Fruit fly (Drosophila melanogaster) whole organism, embryonic: ENCODE results near the gene CG43895.

Experiments
- CG10147 ChIP-seq: fragments of 200-800 bp; sonication (Bioruptor generic); optimal IDR thresholded peaks from 2 replicates; lab custom pipeline; 2019; ENCODE audit warnings: missing biosample characterization, mild to moderate bottlenecking, missing genetic modification characterization, moderate library complexity
- CG11247 ChIP-seq: fragments of 200-800 bp; sonication (Bioruptor generic); IDR thresholded peaks from 2 replicates; pipeline ENCODE4 v1.3.6; 2022; ENCODE audit warnings: missing biosample characterization, missing genetic modification characterization
- CG11560 ChIP-seq: fragments of 200-800 bp; sonication (Bioruptor generic); IDR thresholded peaks from 3 replicates; pipeline ENCODE4 v1.3.6; 2022; ENCODE audit warnings: missing biosample characterization, missing genetic modification characterization
- CG17912 ChIP-seq: fragments of 200-800 bp; sonication (Bioruptor generic); optimal IDR thresholded peaks from 2 replicates; lab custom pipeline; 2018; ENCODE audit warnings: missing biosample characterization, mild to moderate bottlenecking, missing genetic modification characterization
- CG1832 ChIP-seq: fragments of 200-800 bp; sonication (Bioruptor generic); optimal IDR thresholded peaks from 2 replicates; lab custom pipeline; 2017; ENCODE audit warnings: missing biosample characterization, mild to moderate bottlenecking, missing genetic modification characterization, inconsistent platforms
- CG2120 ChIP-seq: fragments of 200-800 bp; sonication (Bioruptor generic); optimal IDR thresholded peaks from 3 replicates; lab custom pipeline; 2016; ENCODE audit warnings: missing biosample characterization, missing genetic modification characterization
- CG2889 ChIP-seq: fragments of 200-800 bp; sonication (Bioruptor generic); IDR thresholded peaks from 3 replicates; pipeline ENCODE4 v1.3.6; 2022; ENCODE audit warnings: missing biosample characterization, missing genetic modification characterization
- CG31388 ChIP-seq: fragments of 200-800 bp; sonication (Bioruptor generic); optimal IDR thresholded peaks from 2 replicates; lab custom pipeline; 2016; ENCODE audit warnings: missing biosample characterization, missing genetic modification characterization
- CG5953 ChIP-seq: fragments of 200-800 bp; sonication (Bioruptor generic); IDR thresholded peaks from 2 replicates; pipeline ENCODE4 v1.3.6; 2022; ENCODE audit warnings: missing biosample characterization, missing genetic modification characterization
- CG7372 ChIP-seq: fragments of 200-800 bp; sonication (Bioruptor generic); IDR thresholded peaks from 2 replicates; pipeline ENCODE4 v1.3.6; 2022; ENCODE audit warnings: missing biosample characterization, missing genetic modification characterization
- CG7839 ChIP-seq: fragments of 200-800 bp; sonication (Bioruptor generic); optimal IDR thresholded peaks from 3 replicates; lab custom pipeline; 2018; ENCODE audit warnings: missing biosample characterization, mild to moderate bottlenecking, missing genetic modification characterization, moderate library complexity
- Dref ChIP-seq: fragments of 200-800 bp; sonication (Bioruptor generic); IDR thresholded peaks from 2 replicates; pipeline ENCODE4 v1.3.6; 2022; ENCODE audit warnings: missing biosample characterization, missing genetic modification characterization
- Drgx ChIP-seq: fragments of 200-800 bp; sonication (Bioruptor generic); IDR thresholded peaks from 2 replicates; pipeline ENCODE4 v1.3.6; 2022; ENCODE audit warnings: missing biosample characterization, missing genetic modification characterization
- Eip74EF ChIP-seq, 2 experiments: fragments of 200-800 bp in 1 of 2; fragments of >200 bp in 1 of 2; sonication (Bioruptor generic) in 1 of 2; optimal IDR thresholded peaks; 2 replicates each; lab custom pipeline; 2017 to 2019; ENCODE audit warnings: missing biosample characterization in 2 of 2, missing genetic modification characterization in 2 of 2, mild to moderate bottlenecking in 1 of 2, moderate library complexity in 1 of 2
- Elba2 ChIP-seq: fragments of 200-800 bp; sonication (Bioruptor generic); optimal IDR thresholded peaks from 3 replicates; lab custom pipeline; 2016; ENCODE audit warnings: missing biosample characterization, missing genetic modification characterization
- Ets97D ChIP-seq: fragments of 200-800 bp; sonication (Bioruptor generic); optimal IDR thresholded peaks from 3 replicates; lab custom pipeline; 2016; ENCODE audit warnings: missing biosample characterization, missing genetic modification characterization
- HLHmδ ChIP-seq: fragments of 200-800 bp; sonication (Bioruptor generic); optimal IDR thresholded peaks from 2 replicates; lab custom pipeline; 2018; ENCODE audit warnings: missing biosample characterization, mild to moderate bottlenecking, missing genetic modification characterization, moderate library complexity
- Jarid2 ChIP-seq: fragments of 200-800 bp; sonication (Bioruptor generic); optimal IDR thresholded peaks from 3 replicates; lab custom pipeline; 2017; ENCODE audit warnings: mild to moderate bottlenecking, missing biosample characterization, missing genetic modification reagents, missing genetic modification characterization
- Med ChIP-seq: fragments of 200-800 bp; sonication (Bioruptor generic); peaks from one replicate; lab custom pipeline; 2016; ENCODE audit warnings: missing biosample characterization, missing genetic modification characterization, mild to moderate bottlenecking, inconsistent platforms, moderate library complexity
- Mrtf ChIP-seq: fragments of 200-800 bp; sonication (Bioruptor generic); IDR thresholded peaks from 3 replicates; pipeline ENCODE4 v1.3.6; 2022; ENCODE audit warnings: missing biosample characterization, missing genetic modification characterization
- Spps ChIP-seq: fragments of 200-800 bp; sonication (Bioruptor generic); optimal IDR thresholded peaks from 2 replicates; lab custom pipeline; 2018; ENCODE audit warnings: missing biosample characterization, mild to moderate bottlenecking, missing genetic modification characterization
- Stat92E ChIP-seq, 3 experiments: fragments of >200 bp in 2 of 3; fragments of 200-800 bp in 1 of 3; sonication (Bioruptor generic) in 1 of 3; optimal IDR thresholded peaks; 2 replicates each; lab custom pipeline; 2017 to 2019; ENCODE audit warnings: missing biosample characterization in 3 of 3, missing genetic modification characterization in 3 of 3, mild to moderate bottlenecking in 1 of 3, moderate library complexity in 1 of 3
- Tbp ChIP-seq: fragments of >200 bp; optimal IDR thresholded peaks from 2 replicates; lab custom pipeline; 2018; ENCODE audit warnings: missing biosample characterization, missing genetic modification characterization
- Trl ChIP-seq, 3 experiments: fragments of >200 bp in 2 of 3; fragments of 200-800 bp in 1 of 3; sonication (Bioruptor generic) in 1 of 3; optimal IDR thresholded peaks; 2 replicates in 1 of 3; 3 replicates in 2 of 3; lab custom pipeline; 2016 to 2017; ENCODE audit warnings: missing biosample characterization in 1 of 3, missing genetic modification characterization in 1 of 3
- Usf ChIP-seq: fragments of 200-800 bp; sonication (Bioruptor generic); optimal IDR thresholded peaks from 2 replicates; lab custom pipeline; 2017; ENCODE audit warnings: missing genotype, missing biosample characterization, missing genetic modification characterization
- Xrp1 ChIP-seq: fragments of 200-800 bp; sonication (Bioruptor generic); IDR thresholded peaks from 2 replicates; pipeline ENCODE4 v1.3.6; 2022; ENCODE audit warnings: missing biosample characterization, missing genetic modification characterization
- bsh ChIP-seq, 2 experiments: fragments of 200-800 bp; sonication (Bioruptor generic); optimal IDR thresholded peaks; 2 replicates each; lab custom pipeline; 2017 to 2018; ENCODE audit warnings: mild to moderate bottlenecking in 2 of 2, missing biosample characterization in 2 of 2, missing genetic modification characterization in 2 of 2, moderate library complexity in 1 of 2
- cas ChIP-seq: fragments of 200-800 bp; sonication (Bioruptor generic); IDR thresholded peaks from 2 replicates; pipeline ENCODE4 v1.3.6; 2022; ENCODE audit warnings: missing biosample characterization, missing genetic modification characterization
- crol ChIP-seq: fragments of 200-800 bp; sonication (Bioruptor generic); IDR thresholded peaks from 2 replicates; pipeline ENCODE4 v1.3.6; 2022; ENCODE audit warnings: missing biosample characterization, missing genetic modification characterization
- dan ChIP-seq: fragments of 200-800 bp; sonication (Bioruptor generic); IDR thresholded peaks from 2 replicates; pipeline ENCODE4 v1.3.6; 2022; ENCODE audit warnings: missing biosample characterization, missing genetic modification characterization
- dati ChIP-seq: fragments of 200-800 bp; sonication (Bioruptor generic); IDR thresholded peaks from 2 replicates; pipeline ENCODE4 v1.3.6; 2022; ENCODE audit warnings: missing biosample characterization, missing genetic modification characterization
- dimm ChIP-seq: fragments of 200-800 bp; sonication (Bioruptor generic); IDR thresholded peaks from 2 replicates; pipeline ENCODE4 v1.3.6; 2022; ENCODE audit warnings: missing biosample characterization, missing genetic modification characterization
- dysf ChIP-seq: fragments of 200-800 bp; sonication (Bioruptor generic); IDR thresholded peaks from 3 replicates; pipeline ENCODE4 v1.3.6; 2022; ENCODE audit warnings: missing biosample characterization, missing genetic modification characterization
- ewg ChIP-seq: fragments of 200-800 bp; sonication (Bioruptor generic); optimal IDR thresholded peaks from 3 replicates; lab custom pipeline; 2017; ENCODE audit warnings: mild to moderate bottlenecking, missing biosample characterization, missing genetic modification reagents, missing genetic modification characterization
- fd3F ChIP-seq: fragments of 200-800 bp; sonication (Bioruptor generic); optimal IDR thresholded peaks from 2 replicates; lab custom pipeline; 2018; ENCODE audit warnings: missing biosample characterization, mild to moderate bottlenecking, missing genetic modification characterization, moderate library complexity
- jing ChIP-seq: fragments of 200-800 bp; sonication (Bioruptor generic); optimal IDR thresholded peaks from 2 replicates; lab custom pipeline; 2018; ENCODE audit warnings: missing biosample characterization, mild to moderate bottlenecking, missing genetic modification characterization
- kah ChIP-seq: fragments of 200-800 bp; sonication (Bioruptor generic); optimal IDR thresholded peaks from 2 replicates; lab custom pipeline; 2018; ENCODE audit warnings: missing biosample characterization, mild to moderate bottlenecking, missing genetic modification characterization
- pfk ChIP-seq: fragments of 200-800 bp; sonication (Bioruptor generic); optimal IDR thresholded peaks from 2 replicates; lab custom pipeline; 2018; ENCODE audit warnings: missing biosample characterization, mild to moderate bottlenecking, missing genetic modification characterization, moderate library complexity
- pnt ChIP-seq: fragments of 200-800 bp; sonication (Bioruptor generic); optimal IDR thresholded peaks from 3 replicates; lab custom pipeline; 2016; ENCODE audit warnings: missing biosample characterization, missing genetic modification characterization
- psq ChIP-seq: fragments of 200-800 bp; sonication (Bioruptor generic); optimal IDR thresholded peaks from 2 replicates; lab custom pipeline; 2017; ENCODE audit warnings: missing biosample characterization, missing genetic modification characterization
- seq ChIP-seq: fragments of 200-800 bp; sonication (Bioruptor generic); IDR thresholded peaks from 2 replicates; pipeline ENCODE4 v1.3.6; 2022; ENCODE audit warnings: missing biosample characterization, missing genetic modification characterization
- slbo ChIP-seq: fragments of 200-800 bp; sonication (Bioruptor generic); IDR thresholded peaks from 2 replicates; pipeline ENCODE4 v1.3.6; 2022; ENCODE audit warnings: missing biosample characterization, missing genetic modification characterization
- tll ChIP-seq, 2 experiments: fragments of 200-800 bp in 1 of 2; fragments of >200 bp in 1 of 2; sonication (Bioruptor generic) in 1 of 2; optimal IDR thresholded peaks; 2 replicates each; lab custom pipeline; 2017 to 2019; ENCODE audit warnings: missing biosample characterization in 2 of 2, missing genetic modification characterization in 2 of 2, mild to moderate bottlenecking in 1 of 2, moderate library complexity in 1 of 2
- wor ChIP-seq: fragments of 200-800 bp; sonication (Bioruptor generic); IDR thresholded peaks from 2 replicates; pipeline ENCODE4 v1.3.6; 2022; ENCODE audit warnings: missing biosample characterization, missing genetic modification characterization
- z ChIP-seq: fragments of 200-800 bp; sonication (Bioruptor generic); IDR thresholded peaks from 3 replicates; pipeline ENCODE4 v1.3.6; 2022; ENCODE audit warnings: missing biosample characterization, missing genetic modification characterization
- zen ChIP-seq: fragments of 200-800 bp; sonication (Bioruptor generic); optimal IDR thresholded peaks from 3 replicates; lab custom pipeline; 2018; ENCODE audit warnings: missing biosample characterization, mild to moderate bottlenecking, missing genetic modification characterization, moderate library complexity
- zfh2 ChIP-seq: fragments of 200-800 bp; sonication (Bioruptor generic); optimal IDR thresholded peaks from 2 replicates; lab custom pipeline; 2016; ENCODE audit warnings: missing biosample characterization, missing genetic modification characterization

The CG43895 gene

DNA sequence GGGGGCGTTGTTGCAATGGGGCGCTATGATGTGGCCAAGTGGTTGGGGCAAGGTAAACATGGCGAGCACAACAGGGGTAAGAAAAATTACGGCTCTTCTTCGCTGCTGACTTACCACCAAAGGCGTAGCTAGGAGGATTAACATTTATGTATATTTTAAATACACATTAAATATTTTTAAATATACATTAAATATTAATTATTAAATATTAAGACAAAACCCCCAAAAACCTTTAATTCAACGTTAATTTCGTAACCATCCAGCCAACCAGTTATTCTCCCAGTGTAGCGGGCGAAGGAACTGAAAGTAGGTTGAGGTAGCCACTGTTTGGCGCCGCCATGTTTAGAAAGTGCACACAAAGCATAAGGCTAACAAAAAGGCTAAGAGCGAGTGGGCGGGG is 33.1 kb upstream of the CG43895 start:
- TF ChIP-seq Drgx (GFP tag; lab: Robert Waterston, UW) (peak; percentile 59; the same call in 1 of the 2 replicates), dimm (GFP tag; lab: Robert Waterston, UW) (no peak)
- TF ChIP-seq, all 482 proteins: peak for 1

DNA sequence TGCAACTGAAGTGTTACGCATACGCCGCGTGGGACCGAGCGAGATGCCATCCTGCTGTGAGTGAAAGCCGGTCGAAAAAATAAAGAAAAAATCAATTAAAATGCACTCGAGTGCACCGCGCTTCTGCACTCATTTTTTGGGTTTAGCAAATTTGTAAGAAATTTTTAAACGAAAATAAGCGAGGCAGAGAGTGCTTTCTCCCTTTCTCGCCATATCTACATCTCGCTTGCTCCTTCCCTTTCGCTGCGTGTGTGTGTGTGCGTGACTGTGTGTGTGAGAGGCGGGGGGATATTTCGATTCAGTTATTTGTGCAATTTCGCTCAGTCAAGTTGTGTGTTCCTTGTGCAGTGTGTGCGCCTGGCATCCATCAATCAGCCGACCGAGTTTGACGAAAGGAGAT is 31.0 kb upstream of the CG43895 start, which contains the start of gene mub:
mub (plus strand) TSS at position 301 of the 400 bp plus-strand sequence.
- peak; percentile 45; the same call in 1 of the 2 replicates for TF ChIP-seq CG7372 (GFP tag; lab: Robert Waterston, UW)
- no peak for TF ChIP-seq CG10147 (GFP tag; lab: Kevin White, UChicago)
- 0 out of 3 replicates have a peak, but pooled peaks have one; percentile 29 for TF ChIP-seq CG11560 (tag; lab: Robert Waterston, UW)
- no peak for TF ChIP-seq dan (GFP tag; lab: Robert Waterston, UW)
- no peak for TF ChIP-seq Ets97D (GFP tag; lab: Kevin White, UChicago)
- TF ChIP-seq CG17912 = no peak

DNA sequence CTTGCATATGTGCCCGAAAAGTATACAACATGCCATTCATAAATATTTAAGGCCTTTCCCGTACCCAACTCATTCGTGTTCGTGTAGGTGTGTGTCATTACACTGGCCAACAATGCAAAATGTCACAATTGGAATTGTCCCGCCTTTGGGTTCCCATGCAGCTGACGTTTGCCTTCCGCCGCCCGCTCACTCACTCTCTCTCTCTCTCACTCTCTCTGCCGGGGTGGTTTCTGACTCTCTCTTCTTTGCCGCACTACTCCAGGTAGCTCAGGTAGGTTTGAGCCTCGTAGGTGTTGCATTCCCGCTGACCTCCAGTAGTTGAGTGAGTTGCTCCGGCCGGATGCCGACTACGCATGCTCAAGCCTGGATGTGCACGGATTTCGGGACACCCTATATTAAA is 29.8 kb upstream of the CG43895 start:
- TF ChIP-seq bsh (GFP tag; optimal IDR thresholded peaks at IDR 0.05; lab: Kevin White, UChicago) = no peak
- TF ChIP-seq Stat92E (GFP tag; optimal IDR thresholded peaks at IDR 0.05; lab: Kevin White, UChicago) = no peak
- no peak for TF ChIP-seq zfh2 (GFP tag; lab: Kevin White, UChicago)
- peak; percentile 53 to 78 for TF ChIP-seq Trl (optimal IDR thresholded peaks at IDR 0.05; lab: Kevin White, UChicago)
- no peak for TF ChIP-seq Trl (GFP tag; optimal IDR thresholded peaks at IDR 0.05; lab: Kevin White, UChicago)
- TF ChIP-seq fd3F (GFP tag; lab: Kevin White, UChicago) = no peak
- no peak for TF ChIP-seq cas (GFP tag; lab: Robert Waterston, UW)
- no peak for TF ChIP-seq Eip74EF (GFP tag; optimal IDR thresholded peaks at IDR 0.05; lab: Kevin White, UChicago)
- no peak for TF ChIP-seq slbo (GFP tag; lab: Robert Waterston, UW)
- TF ChIP-seq kah (GFP tag; lab: Kevin White, UChicago) = no peak
- peak; percentile 49; the same call in 1 of the 2 replicates for TF ChIP-seq seq
- no peak for TF ChIP-seq HLHmδ (GFP tag; lab: Kevin White, UChicago)
- peak; percentile 93 for TF ChIP-seq Elba2 (GFP tag; lab: Kevin White, UChicago)
- TF ChIP-seq crol (GFP tag; lab: Robert Waterston, UW) = 0 out of 2 replicates have a peak, but pooled peaks have one; percentile 8
- TF ChIP-seq psq = no peak
- no peak for TF ChIP-seq CG31388 (GFP tag; lab: Kevin White, UChicago)
- no peak for TF ChIP-seq pnt
- TF ChIP-seq CG2120 (GFP tag; lab: Kevin White, UChicago) = no peak
- TF ChIP-seq tll (GFP tag; optimal IDR thresholded peaks at IDR 0.05; lab: Kevin White, UChicago) = peak in 1 of 2 experiments; percentile 79
- TF ChIP-seq Xrp1 (GFP tag; lab: Robert Waterston, UW) = no peak
- no peak for TF ChIP-seq CG5953 (GFP tag; lab: Robert Waterston, UW)
- 0 out of 3 replicates have a peak, but pooled peaks have one; percentile 30 for TF ChIP-seq CG2889 (GFP tag; lab: Robert Waterston, UW)
- no peak for TF ChIP-seq dati (GFP tag; lab: Robert Waterston, UW)
- TF ChIP-seq ewg (GFP tag; lab: Kevin White, UChicago) = no peak
- TF ChIP-seq pfk (GFP tag; lab: Kevin White, UChicago) = no peak
- no peak for TF ChIP-seq Spps (tag; lab: Kevin White, UChicago)
- TF ChIP-seq Usf (GFP tag; lab: Kevin White, UChicago) = no peak
- no peak for TF ChIP-seq Mrtf (GFP tag; lab: Robert Waterston, UW)
- no peak for TF ChIP-seq CG7839 (tag; lab: Kevin White, UChicago)
- TF ChIP-seq jing (GFP tag; lab: Kevin White, UChicago) = no peak
- peak; percentile 30 for TF ChIP-seq Med (GFP tag; lab: Kevin White, UChicago)
- peak; percentile 3 for TF ChIP-seq zen (tag; lab: Kevin White, UChicago)
- TF ChIP-seq Jarid2 (GFP tag; lab: Kevin White, UChicago) = no peak
- no peak for TF ChIP-seq wor
- no peak for TF ChIP-seq Tbp (GFP tag; lab: Kevin White, UChicago)
- TF ChIP-seq Dref (GFP tag; lab: Robert Waterston, UW) = 0 out of 2 replicates have a peak, but pooled peaks have one; percentile 11
- peak; percentile 92 for TF ChIP-seq z (GFP tag; lab: Robert Waterston, UW)
- no peak for TF ChIP-seq dysf (GFP tag; lab: Robert Waterston, UW)
- TF ChIP-seq CG11247 (GFP tag; lab: Robert Waterston, UW) = no peak
- peak; percentile 29 for TF ChIP-seq CG1832
